Worm (Caenorhabditis elegans): ENCODE results near the gene F46E10.3.

F46E10.3 gene

DNA sequence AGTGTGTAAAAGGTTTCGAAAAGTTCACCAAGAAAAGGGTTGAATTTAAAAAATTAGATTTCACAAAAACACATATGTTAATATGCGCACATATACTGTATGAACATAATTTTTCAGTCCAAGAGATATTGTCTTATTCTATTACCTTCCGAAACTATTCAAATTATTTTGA, at the start of gene F46E10.3:
TSS of gene F46E10.3 (plus strand) at position 73 of the 172 bp plus-strand sequence.
- TF ChIP-seq hlh-11 (tag; optimal IDR thresholded peaks at IDR 0.05) (no peak), nhr-77 (tag; optimal IDR thresholded peaks at IDR 0.05) (no peak), set-16 (GFP tag; IDR thresholded peaks at IDR 0.05) (no peak), Y48G9A.11 (GFP tag; IDR thresholded peaks at IDR 0.05) (no peak), hif-1 (tag; optimal IDR thresholded peaks at IDR 0.05) (no peak), mxl-2 (GFP tag; conservative IDR thresholded peaks at IDR 0.05) (no peak), cey-2 (tag; optimal IDR thresholded peaks at IDR 0.05; ENCODE audit: borderline replicate concordance, insufficient read depth) (no peak), sdz-12 (GFP tag; optimal IDR thresholded peaks at IDR 0.05) (no peak), nhr-25 (tag; optimal IDR thresholded peaks at IDR 0.05; ENCODE audit: borderline replicate concordance, insufficient read depth) (no peak), nhr-10 (tag; optimal IDR thresholded peaks at IDR 0.05) (no peak), dmd-6 (GFP tag; IDR thresholded peaks at IDR 0.05) (no peak), lin-15B (tag; optimal IDR thresholded peaks at IDR 0.05) (no peak), F44E2.7 (GFP tag; IDR thresholded peaks at IDR 0.05) (no peak)

- TF ChIP-seq unc-62 (GFP tag; optimal IDR thresholded peaks at IDR 0.05 in 1 of 2) (peak in 1 of 2 experiments; percentile 4), unc-62 (tag; optimal IDR thresholded peaks at IDR 0.05) (no peak), ces-1 (GFP tag; optimal IDR thresholded peaks at IDR 0.05) (no peak)
Observed at ce11 chrV:6471208-6471607, 46.9 kb upstream of the F46E10.3 start.

ce11 chrV:6476026-6476425, 42.1 kb upstream of the F46E10.3 start:
- peak; percentile 83 for TF ChIP-seq dve-1 (tag; optimal IDR thresholded peaks at IDR 0.05; ENCODE audit: insufficient read depth)
- TF ChIP-seq ZK337.2 (GFP tag; IDR thresholded peaks at IDR 0.05), result no peak
- TF ChIP-seq T26A8.4 (GFP tag; IDR thresholded peaks at IDR 0.05), result no peak
- TF ChIP-seq tag-97 (GFP tag; IDR thresholded peaks at IDR 0.05), result no peak
- peak; percentile 43 for TF ChIP-seq nhr-77 (tag; optimal IDR thresholded peaks at IDR 0.05)
- TF ChIP-seq php-3 (GFP tag; IDR thresholded peaks at IDR 0.05), result no peak
- TF ChIP-seq nhr-237 (tag; optimal IDR thresholded peaks at IDR 0.05), result no peak
- peak; percentile 61 for TF ChIP-seq hlh-11 (tag; optimal IDR thresholded peaks at IDR 0.05)
- no peak for TF ChIP-seq daf-16 (GFP tag; optimal IDR thresholded peaks at IDR 0.05)
- TF ChIP-seq daf-16 (tag; optimal IDR thresholded peaks at IDR 0.05), result peak; percentile 77
- no peak for TF ChIP-seq T20F7.1 (GFP tag; optimal IDR thresholded peaks at IDR 0.05)
- TF ChIP-seq sdz-12 (GFP tag; optimal IDR thresholded peaks at IDR 0.05), result no peak
- TF ChIP-seq dmd-8 (GFP tag; IDR thresholded peaks at IDR 0.05), result no peak
- TF ChIP-seq nhr-111 (GFP tag; optimal IDR thresholded peaks at IDR 0.05), result no peak
- TF ChIP-seq daf-19 (GFP tag; conservative IDR thresholded peaks at IDR 0.05), result no peak
- TF ChIP-seq D1046.2 (GFP tag; IDR thresholded peaks at IDR 0.05), result no peak
- no peak for TF ChIP-seq ztf-7 (tag; optimal IDR thresholded peaks at IDR 0.05)
- TF ChIP-seq saeg-2 (GFP tag; IDR thresholded peaks at IDR 0.05), result no peak
- no peak for TF ChIP-seq egl-43 (GFP tag; IDR thresholded peaks at IDR 0.05)
- TF ChIP-seq jun-1 (tag; optimal IDR thresholded peaks at IDR 0.05), result no peak
- peak; percentile 18 for TF ChIP-seq mep-1 (tag; optimal IDR thresholded peaks at IDR 0.05)
- no peak for TF ChIP-seq spr-3 (GFP tag; optimal IDR thresholded peaks at IDR 0.05)
- no peak for TF ChIP-seq madf-9 (GFP tag; conservative IDR thresholded peaks at IDR 0.05)
- peak; percentile 72 for TF ChIP-seq nhr-28 (tag; optimal IDR thresholded peaks at IDR 0.05)
- peak; percentile 90 for TF ChIP-seq pqm-1 (tag; optimal IDR thresholded peaks at IDR 0.05)
- no peak for TF ChIP-seq hmg-1.1 (GFP tag; IDR thresholded peaks at IDR 0.05)
- TF ChIP-seq nhr-11 (tag; optimal IDR thresholded peaks at IDR 0.05), result no peak
- no peak for TF ChIP-seq F10B5.3 (tag; optimal IDR thresholded peaks at IDR 0.05)
- peak; percentile 36 for TF ChIP-seq dpl-1 (GFP tag; optimal IDR thresholded peaks at IDR 0.05)
- no peak for TF ChIP-seq Y105C5A.15 (GFP tag; IDR thresholded peaks at IDR 0.05)
- TF ChIP-seq snpc-4 (tag; optimal IDR thresholded peaks at IDR 0.05), result no peak
- peak; percentile 46; the same call in 1 of the 2 replicates for TF ChIP-seq lin-1 (GFP tag; IDR thresholded peaks at IDR 0.05)
- TF ChIP-seq lir-3 (tag; optimal IDR thresholded peaks at IDR 0.05), result no peak
- peak; percentile 60 for TF ChIP-seq dmd-6 (GFP tag; IDR thresholded peaks at IDR 0.05)
